Worm (Caenorhabditis elegans) whole organism, L4 larva: Measurements from ENCODE around the gene R09H3.2.

Source experiments
- aly-2 ChIP-seq: sonication (generic microtip); optimal IDR thresholded peaks from 2 replicates; lab custom pipeline; 2018; ENCODE audit warnings: missing biosample characterization, missing genetic modification characterization
- lin-38 ChIP-seq: fragments of 200-800 bp; sonication (Bioruptor generic); IDR thresholded peaks from 2 replicates; pipeline ENCODE4 v1.3.6; 2022; ENCODE audit warnings: missing genetic modification reagents, missing genetic modification characterization, missing compliant biosample characterization
- lin-39 ChIP-seq: fragments of 150-350 bp; optimal IDR thresholded peaks from 2 replicates; lab custom pipeline; 2014; ENCODE audit warnings: missing biosample characterization, missing genetic modification reagents, missing genetic modification characterization
- mdl-1 ChIP-seq, 2 experiments: fragments of 150-350 bp in 1 of 2; sonication (generic microtip) in 1 of 2; optimal IDR thresholded peaks; 2 replicates each; lab custom pipeline; 2014 to 2017; ENCODE audit warnings: missing biosample characterization in 2 of 2, missing genetic modification characterization in 2 of 2
- nhr-28 ChIP-seq: fragments of 150-350 bp; optimal IDR thresholded peaks from 2 replicates; lab custom pipeline; 2014; ENCODE audit warnings: missing biosample characterization, missing genetic modification characterization
- php-3 ChIP-seq: fragments of 200-800 bp; sonication (Bioruptor generic); IDR thresholded peaks from 2 replicates; pipeline ENCODE4 v1.3.6; 2022; ENCODE audit warnings: missing genetic modification reagents, missing genetic modification characterization, missing compliant biosample characterization

DNA sequence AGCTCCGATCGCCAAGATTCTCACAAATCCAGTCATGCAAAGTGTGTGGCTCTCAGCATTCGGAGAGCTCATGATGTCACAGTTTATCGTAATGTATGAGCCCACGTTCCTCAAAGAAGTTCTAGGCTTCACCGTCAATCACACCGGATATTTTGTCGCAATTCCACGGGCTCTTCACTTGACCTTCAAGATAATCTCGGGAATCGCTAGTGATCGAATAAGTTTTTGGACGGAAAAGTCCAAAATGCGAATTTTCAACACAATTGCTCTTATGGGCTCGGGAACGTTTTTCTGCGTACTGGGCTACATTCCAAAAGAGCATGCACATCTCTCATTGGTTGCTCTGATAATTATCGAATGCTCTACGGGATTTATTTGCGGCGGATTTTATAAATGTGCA lies 41.8 kb downstream of the R09H3.2 start:
- no peak for TF ChIP-seq php-3
- no peak for TF ChIP-seq nhr-28 (tag; lab: Kevin White, UChicago)
- no peak for TF ChIP-seq lin-39 (tag; lab: Kevin White, UChicago)
- TF ChIP-seq lin-38 (GFP tag; lab: Robert Waterston, UW), result no peak
- TF ChIP-seq aly-2 (tag; lab: Kevin White, UChicago), result no peak
- TF ChIP-seq mdl-1 (tag; optimal IDR thresholded peaks at IDR 0.05; lab: Kevin White, UChicago), result no peak
